Worm (Caenorhabditis elegans) whole organism, L4 larva: Measurements from ENCODE around the gene irld-4.

Experiments used
- F26F4.8 ChIP-seq: fragments of 200-800 bp; sonication (Bioruptor generic); conservative IDR thresholded peaks from 2 replicates; pipeline ENCODE4 v1.3.6; 2022; ENCODE audit warnings: missing genetic modification characterization, missing compliant biosample characterization
- R02D3.7 ChIP-seq: fragments of 150-350 bp; sonication (generic microtip); optimal IDR thresholded peaks from 3 replicates; lab custom pipeline; 2014; ENCODE audit warnings: missing biosample characterization, missing genetic modification characterization
- Y5F2A.4 ChIP-seq: fragments of 200-800 bp; sonication (Bioruptor generic); optimal IDR thresholded peaks from 2 replicates; lab custom pipeline; 2018; ENCODE audit warnings: mild to moderate bottlenecking, missing genetic modification characterization, missing compliant biosample characterization
- aha-1 ChIP-seq: fragments of 150-350 bp; peaks from one replicate; lab custom pipeline; 2014; ENCODE audit warnings: missing biosample characterization, missing genetic modification characterization
- ama-1 ChIP-seq: fragments of 150-350 bp; optimal IDR thresholded peaks from 2 replicates; lab custom pipeline; 2014; ENCODE audit warnings: inconsistent platforms, mixed read lengths
- attf-4 ChIP-seq: sonication (generic microtip); optimal IDR thresholded peaks from 3 replicates; lab custom pipeline; 2017; ENCODE audit warnings: missing biosample characterization, missing genetic modification characterization
- ceh-28 ChIP-seq: fragments of 150-350 bp; optimal IDR thresholded peaks from 2 replicates; lab custom pipeline; 2014; ENCODE audit warnings: missing biosample characterization, missing genetic modification reagents, missing genetic modification characterization
- ceh-62 ChIP-seq: sonication (generic microtip); optimal IDR thresholded peaks from 2 replicates; lab custom pipeline; 2017; ENCODE audit warnings: missing biosample characterization, missing genetic modification characterization
- daf-16 ChIP-seq, 3 experiments: sonication (generic microtip); optimal IDR thresholded peaks; 2 replicates each; lab custom pipeline; 2016 to 2017; ENCODE audit warnings: missing genetic modification characterization in 3 of 3, missing genetic modification reagents in 3 of 3, mild to moderate bottlenecking in 2 of 3, missing compliant biosample characterization in 2 of 3, missing biosample characterization in 1 of 3, moderate library complexity in 1 of 3
- daf-19 ChIP-seq: fragments of 200-800 bp; sonication (Bioruptor generic); conservative IDR thresholded peaks from 2 replicates; pipeline ENCODE4 v1.3.6; 2022; ENCODE audit warnings: missing genetic modification characterization, missing compliant biosample characterization
- dmd-6 ChIP-seq: fragments of 200-800 bp; sonication (Bioruptor generic); IDR thresholded peaks from 2 replicates; pipeline ENCODE4 v1.3.6; 2022; ENCODE audit warnings: missing genetic modification reagents, missing genetic modification characterization, missing compliant biosample characterization
- dmd-9 ChIP-seq: fragments of 200-800 bp; sonication (Bioruptor generic); IDR thresholded peaks from 2 replicates; pipeline ENCODE4 v1.3.6; 2022; ENCODE audit warnings: missing genetic modification reagents, missing genetic modification characterization, missing compliant biosample characterization
- dve-1 ChIP-seq: sonication (generic microtip); optimal IDR thresholded peaks from 2 replicates; lab custom pipeline; 2017; ENCODE audit warnings: antibody characterized with exemption, mild to moderate bottlenecking, missing genetic modification characterization, missing compliant biosample characterization; ENCODE audit not compliant: insufficient read depth
- egl-27 ChIP-seq: sonication (generic microtip); optimal IDR thresholded peaks from 3 replicates; lab custom pipeline; 2017; ENCODE audit warnings: missing biosample characterization, missing genetic modification reagents, missing genetic modification characterization
- fkh-10 ChIP-seq: fragments of 150-350 bp; optimal IDR thresholded peaks from 2 replicates; lab custom pipeline; 2014; ENCODE audit warnings: missing biosample characterization, missing genetic modification reagents, missing genetic modification characterization
- hif-1 ChIP-seq, 2 experiments: sonication (generic microtip); optimal IDR thresholded peaks; 2 replicates each; lab custom pipeline; 2016 to 2017; ENCODE audit warnings: missing compliant biosample characterization in 2 of 2, missing genetic modification characterization in 2 of 2, missing genetic modification reagents in 2 of 2, missing genotype in 2 of 2, mild to moderate bottlenecking in 1 of 2
- hlh-11 ChIP-seq: fragments of 200-800 bp; sonication (Bioruptor generic); optimal IDR thresholded peaks from 2 replicates; lab custom pipeline; 2018; ENCODE audit warnings: mild to moderate bottlenecking, missing genetic modification characterization, missing compliant biosample characterization
- hlh-30 ChIP-seq: sonication (generic microtip); optimal IDR thresholded peaks from 2 replicates; lab custom pipeline; 2017; ENCODE audit warnings: antibody characterized with exemption, mild to moderate bottlenecking, missing genetic modification characterization, missing compliant biosample characterization; ENCODE audit not compliant: insufficient read depth
- hmg-1.1 ChIP-seq: fragments of 200-800 bp; sonication (Bioruptor generic); IDR thresholded peaks from 2 replicates; pipeline ENCODE4 v1.3.6; 2022; ENCODE audit warnings: missing genetic modification reagents, missing genetic modification characterization, missing compliant biosample characterization
- jun-1 ChIP-seq: fragments of 150-350 bp; optimal IDR thresholded peaks from 2 replicates; lab custom pipeline; 2014; ENCODE audit warnings: missing biosample characterization, missing genetic modification reagents, missing genetic modification characterization
- lin-1 ChIP-seq: fragments of 200-800 bp; sonication (Bioruptor generic); IDR thresholded peaks from 2 replicates; pipeline ENCODE4 v1.3.6; 2022; ENCODE audit warnings: missing genetic modification reagents, missing genetic modification characterization, missing compliant biosample characterization
- lin-15B ChIP-seq: fragments of 150-350 bp; sonication (generic microtip); optimal IDR thresholded peaks from 3 replicates; lab custom pipeline; 2014; ENCODE audit warnings: missing biosample characterization, missing genetic modification characterization
- lin-38 ChIP-seq: fragments of 200-800 bp; sonication (Bioruptor generic); IDR thresholded peaks from 2 replicates; pipeline ENCODE4 v1.3.6; 2022; ENCODE audit warnings: missing genetic modification reagents, missing genetic modification characterization, missing compliant biosample characterization
- lsy-2 ChIP-seq, 2 experiments: fragments of 150-350 bp in 1 of 2; sonication (generic microtip) in 1 of 2; optimal IDR thresholded peaks; 2 replicates each; lab custom pipeline; 2014 to 2017; ENCODE audit warnings: missing biosample characterization in 2 of 2, missing genetic modification characterization in 2 of 2
- madf-5 ChIP-seq, 2 experiments: fragments of 200-800 bp; sonication (Bioruptor generic); IDR thresholded peaks; 2 replicates each; pipeline ENCODE4 v1.3.6; 2022; ENCODE audit warnings: missing compliant biosample characterization in 2 of 2, missing genetic modification characterization in 2 of 2
- madf-9 ChIP-seq: fragments of 200-800 bp; sonication (Bioruptor generic); conservative IDR thresholded peaks from 2 replicates; pipeline ENCODE4 v1.3.6; 2022; ENCODE audit warnings: missing genetic modification reagents, missing genetic modification characterization, missing compliant biosample characterization
- mdl-1 ChIP-seq, 2 experiments: fragments of 150-350 bp in 1 of 2; sonication (generic microtip) in 1 of 2; optimal IDR thresholded peaks; 2 replicates each; lab custom pipeline; 2014 to 2017; ENCODE audit warnings: missing biosample characterization in 2 of 2, missing genetic modification characterization in 2 of 2
- mep-1 ChIP-seq: fragments of 150-350 bp; sonication (generic microtip); optimal IDR thresholded peaks from 3 replicates; lab custom pipeline; 2014; ENCODE audit warnings: missing biosample characterization, missing genetic modification characterization
- mes-2 ChIP-seq: sonication (generic microtip); optimal IDR thresholded peaks from 2 replicates; lab custom pipeline; 2016; ENCODE audit warnings: missing genotype, mild to moderate bottlenecking, missing genetic modification characterization, missing compliant biosample characterization; ENCODE audit not compliant: poor library complexity, severe bottlenecking
- mxl-3 ChIP-seq: fragments of 200-800 bp; sonication (Bioruptor generic); optimal IDR thresholded peaks from 2 replicates; lab custom pipeline; 2018; ENCODE audit warnings: mild to moderate bottlenecking, missing genetic modification characterization, missing compliant biosample characterization
- nhr-10 ChIP-seq: fragments of 150-350 bp; optimal IDR thresholded peaks from 2 replicates; lab custom pipeline; 2014; ENCODE audit warnings: missing biosample characterization, missing genetic modification characterization
- nhr-11 ChIP-seq: fragments of 150-350 bp; optimal IDR thresholded peaks from 2 replicates; lab custom pipeline; 2014; ENCODE audit warnings: missing biosample characterization, missing genetic modification characterization
- nhr-111 ChIP-seq: fragments of 200-800 bp; sonication (Bioruptor generic); optimal IDR thresholded peaks from 2 replicates; lab custom pipeline; 2018; ENCODE audit warnings: mild to moderate bottlenecking, missing genetic modification characterization, missing compliant biosample characterization
- nhr-28 ChIP-seq: fragments of 150-350 bp; optimal IDR thresholded peaks from 2 replicates; lab custom pipeline; 2014; ENCODE audit warnings: missing biosample characterization, missing genetic modification characterization
- nhr-48 ChIP-seq: sonication (generic microtip); optimal IDR thresholded peaks from 2 replicates; lab custom pipeline; 2016; ENCODE audit warnings: mild to moderate bottlenecking, missing genetic modification characterization, missing compliant biosample characterization
- nhr-6 ChIP-seq: fragments of 150-350 bp; optimal IDR thresholded peaks from 2 replicates; lab custom pipeline; 2014; ENCODE audit warnings: missing biosample characterization, missing genetic modification characterization
- pha-4 ChIP-seq, 2 experiments: fragments of 150-350 bp in 1 of 2; fragments of 200-800 bp in 1 of 2; sonication (Bioruptor generic) in 1 of 2; IDR thresholded peaks in 1 of 2; optimal IDR thresholded peaks in 1 of 2; 2 replicates each; pipeline versions ENCODE4 v1.3.6 to Lab custom; 2014 to 2022; ENCODE audit warnings: missing genetic modification characterization in 2 of 2, missing genetic modification reagents in 2 of 2, missing biosample characterization in 1 of 2, missing compliant biosample characterization in 1 of 2
- rbr-2 ChIP-seq: sonication (generic microtip); optimal IDR thresholded peaks from 2 replicates; lab custom pipeline; 2016; ENCODE audit warnings: missing genotype, missing genetic modification characterization, missing compliant biosample characterization
- sdz-12 ChIP-seq: fragments of 200-800 bp; sonication (Bioruptor generic); optimal IDR thresholded peaks from 2 replicates; lab custom pipeline; 2018; ENCODE audit warnings: mild to moderate bottlenecking, missing genetic modification characterization, missing compliant biosample characterization
- snpc-4 ChIP-seq: fragments of 150-350 bp; optimal IDR thresholded peaks from 2 replicates; lab custom pipeline; 2014; ENCODE audit warnings: missing biosample characterization, missing genetic modification characterization
- spr-1 ChIP-seq: sonication (generic microtip); optimal IDR thresholded peaks from 2 replicates; lab custom pipeline; 2016; ENCODE audit warnings: mild to moderate bottlenecking, missing genetic modification characterization, missing compliant biosample characterization
- tra-1 ChIP-seq: fragments of 200-800 bp; sonication (Bioruptor generic); IDR thresholded peaks from 2 replicates; pipeline ENCODE4 v1.3.6; 2022; ENCODE audit warnings: missing genetic modification reagents, missing genetic modification characterization, missing compliant biosample characterization
- unc-62 ChIP-seq, 3 experiments: fragments of 150-350 bp in 1 of 3; sonication (generic microtip); optimal IDR thresholded peaks in 2 of 3; peaks in 1 of 3; 1 replicate in 1 of 3; 2 replicates in 2 of 3; lab custom pipeline; 2014 to 2017; ENCODE audit warnings: missing biosample characterization in 3 of 3, missing genetic modification characterization in 3 of 3, missing genetic modification reagents in 3 of 3, missing genotype in 1 of 3
- vab-7 ChIP-seq: fragments of 200-800 bp; sonication (Bioruptor generic); IDR thresholded peaks from 2 replicates; pipeline ENCODE4 v1.3.6; 2022; ENCODE audit warnings: missing genetic modification reagents, missing genetic modification characterization, missing compliant biosample characterization
- zfp-3 ChIP-seq: fragments of 200-800 bp; sonication (Bioruptor generic); conservative IDR thresholded peaks from 2 replicates; pipeline ENCODE4 v1.3.6; 2022; ENCODE audit warnings: missing genetic modification reagents, missing genetic modification characterization, missing compliant biosample characterization
- zip-11 ChIP-seq: fragments of 200-800 bp; sonication (Bioruptor generic); IDR thresholded peaks from 2 replicates; pipeline ENCODE4 v1.3.6; 2022; ENCODE audit warnings: missing genetic modification characterization, missing compliant biosample characterization
- ztf-11 ChIP-seq: fragments of 150-350 bp; optimal IDR thresholded peaks from 2 replicates; lab custom pipeline; 2014; ENCODE audit warnings: missing biosample characterization, missing genetic modification characterization
- ztf-7 ChIP-seq: fragments of 150-350 bp; optimal IDR thresholded peaks from 2 replicates; lab custom pipeline; 2014; ENCODE audit warnings: missing biosample characterization, missing genetic modification characterization

The irld-4 gene

ce11 chrIV:14620042-14620441 lies 12.9 kb upstream of the irld-4 start:
- TF ChIP-seq dmd-9 (GFP tag; lab: Robert Waterston, UW), result no peak
- no peak for TF ChIP-seq ama-1
- TF ChIP-seq R02D3.7 (tag; lab: Kevin White, UChicago), result no peak
- TF ChIP-seq spr-1, result no peak
- TF ChIP-seq nhr-6 (tag; lab: Kevin White, UChicago), result no peak
- no peak for TF ChIP-seq ceh-62
- TF ChIP-seq jun-1 (tag; lab: Kevin White, UChicago), result no peak
- no peak for TF ChIP-seq madf-9 (GFP tag; lab: Robert Waterston, UW)
- no peak for TF ChIP-seq egl-27 (tag; lab: Kevin White, UChicago)
- no peak for TF ChIP-seq nhr-11 (tag; lab: Kevin White, UChicago)
- peak; percentile 10 for TF ChIP-seq nhr-28
- no peak for TF ChIP-seq ceh-28
- TF ChIP-seq dmd-6 (GFP tag; lab: Robert Waterston, UW), result peak; percentile 68
- no peak for TF ChIP-seq nhr-48 (tag; lab: Kevin White, UChicago)
- TF ChIP-seq nhr-10 (tag; lab: Kevin White, UChicago), result no peak
- no peak for TF ChIP-seq daf-19
- TF ChIP-seq ztf-11, result no peak
- TF ChIP-seq pha-4 (GFP tag; IDR thresholded peaks at IDR 0.05; lab: Robert Waterston, UW), result 0 out of 2 replicates have a peak, but pooled peaks have one; percentile 5
- no peak for TF ChIP-seq pha-4 (tag; optimal IDR thresholded peaks at IDR 0.05; lab: Kevin White, UChicago)
- no peak for TF ChIP-seq daf-16 (GFP tag; optimal IDR thresholded peaks at IDR 0.05; lab: Kevin White, UChicago)
- TF ChIP-seq daf-16 (tag; optimal IDR thresholded peaks at IDR 0.05; lab: Kevin White, UChicago), result peak; percentile 56
- no peak for TF ChIP-seq zip-11 (GFP tag; lab: Robert Waterston, UW)
- TF ChIP-seq lin-15B, result no peak
- TF ChIP-seq vab-7 (GFP tag; lab: Robert Waterston, UW), result no peak
- TF ChIP-seq attf-4 (tag; lab: Kevin White, UChicago), result no peak
- no peak for TF ChIP-seq mxl-3
- TF ChIP-seq zfp-3 (GFP tag; lab: Robert Waterston, UW), result no peak
- peak; percentile 28 for TF ChIP-seq dve-1 (tag; lab: Kevin White, UChicago)
- TF ChIP-seq lin-1 (GFP tag; lab: Robert Waterston, UW), result no peak
- no peak for TF ChIP-seq hlh-11 (tag; lab: Kevin White, UChicago)
- no peak for TF ChIP-seq Y5F2A.4 (GFP tag; lab: Kevin White, UChicago)
- no peak for TF ChIP-seq madf-5 (GFP tag; IDR thresholded peaks at IDR 0.05; lab: Robert Waterston, UW)
- TF ChIP-seq fkh-10 (GFP tag; lab: Kevin White, UChicago), result no peak
- no peak for TF ChIP-seq lin-38 (GFP tag; lab: Robert Waterston, UW)
- no peak for TF ChIP-seq sdz-12 (GFP tag; lab: Kevin White, UChicago)
- TF ChIP-seq unc-62 (GFP tag; optimal IDR thresholded peaks at IDR 0.05 in 1 of 2; lab: Kevin White, UChicago), result peak in 1 of 2 experiments; percentile 51
- TF ChIP-seq unc-62 (tag; optimal IDR thresholded peaks at IDR 0.05; lab: Kevin White, UChicago), result no peak
- TF ChIP-seq, all 104 proteins: peak for 6

- TF ChIP-seq nhr-111 (GFP tag; lab: Kevin White, UChicago) (no peak), mdl-1 (tag; optimal IDR thresholded peaks at IDR 0.05; lab: Kevin White, UChicago) (peak; percentile 15 to 76), snpc-4 (tag; lab: Kevin White, UChicago) (no peak), hmg-1.1 (peak; percentile 68), mes-2 (tag; lab: Kevin White, UChicago) (peak; percentile 35), unc-62 (GFP tag; optimal IDR thresholded peaks at IDR 0.05 in 1 of 2; lab: Kevin White, UChicago) (peak in 1 of 2 experiments; percentile 93), unc-62 (tag; optimal IDR thresholded peaks at IDR 0.05; lab: Kevin White, UChicago) (no peak), mep-1 (tag; lab: Kevin White, UChicago) (peak; percentile 51), ceh-62 (no peak), hlh-30 (tag; lab: Kevin White, UChicago) (peak; percentile 70), F26F4.8 (no peak), nhr-11 (tag; lab: Kevin White, UChicago) (peak; percentile 74), nhr-28 (peak; percentile 56), tra-1 (GFP tag; lab: Robert Waterston, UW) (no peak), ama-1 (peak; percentile 22), aha-1 (peak; percentile 87), lsy-2 (tag; optimal IDR thresholded peaks at IDR 0.05; lab: Kevin White, UChicago) (peak; percentile 45 to 54), daf-16 (GFP tag; optimal IDR thresholded peaks at IDR 0.05; lab: Kevin White, UChicago) (peak in 1 of 2 experiments; percentile 87), daf-16 (tag; optimal IDR thresholded peaks at IDR 0.05; lab: Kevin White, UChicago) (peak; percentile 84), hlh-11 (tag; lab: Kevin White, UChicago) (peak; percentile 68), ztf-7 (peak; percentile 19), rbr-2 (tag; lab: Kevin White, UChicago) (peak; percentile 51), hif-1 (tag; optimal IDR thresholded peaks at IDR 0.05; lab: Kevin White, UChicago) (peak in 1 of 2 experiments; percentile 41), nhr-6 (tag; lab: Kevin White, UChicago) (peak; percentile 11), dmd-6 (GFP tag; lab: Robert Waterston, UW) (peak; percentile 49)
Measured at ce11 chrIV:14620543-14620942, 12.4 kb upstream of the irld-4 start.
